Worm (Caenorhabditis elegans) whole organism, young adult: Measurements from ENCODE around the gene W05B10.3.

ENCODE experiments used
- B0019.2 ChIP-seq: fragments of 200-800 bp; sonication (Bioruptor generic); conservative IDR thresholded peaks from 2 replicates; pipeline ENCODE4 v1.3.6; 2022; ENCODE audit warnings: missing genetic modification reagents, missing genetic modification characterization, missing compliant biosample characterization
- B0336.3 ChIP-seq: fragments of 200-800 bp; sonication (Bioruptor generic); IDR thresholded peaks from 2 replicates; pipeline ENCODE4 v1.3.6; 2022; ENCODE audit warnings: missing genetic modification characterization, missing compliant biosample characterization
- F10E7.11 ChIP-seq: sonication (generic microtip); optimal IDR thresholded peaks from 2 replicates; lab custom pipeline; 2017; ENCODE audit warnings: mild to moderate bottlenecking, missing genetic modification characterization, moderate library complexity, missing compliant biosample characterization
- F33H1.4 ChIP-seq: fragments of 200-800 bp; sonication (Bioruptor generic); IDR thresholded peaks from 2 replicates; pipeline ENCODE4 v1.3.6; 2022; ENCODE audit warnings: missing genetic modification reagents, missing genetic modification characterization, missing compliant biosample characterization
- F49E8.2 ChIP-seq: sonication (generic microtip); optimal IDR thresholded peaks from 3 replicates; lab custom pipeline; 2017; ENCODE audit warnings: missing genetic modification characterization, mild to moderate bottlenecking, missing compliant biosample characterization, antibody characterized with exemption, moderate library complexity; ENCODE audit not compliant: insufficient read depth
- K11D2.4 ChIP-seq: fragments of 200-800 bp; sonication (Bioruptor generic); IDR thresholded peaks from 2 replicates; pipeline ENCODE4 v1.3.6; 2022; ENCODE audit warnings: missing genetic modification reagents, missing genetic modification characterization, missing compliant biosample characterization
- K12H6.12 ChIP-seq: fragments of 200-800 bp; sonication (Bioruptor generic); optimal IDR thresholded peaks from 2 replicates; lab custom pipeline; 2018; ENCODE audit warnings: mild to moderate bottlenecking, missing genetic modification characterization, missing compliant biosample characterization
- Y53G8AR.9 ChIP-seq: fragments of 200-800 bp; sonication (Bioruptor generic); conservative IDR thresholded peaks from 2 replicates; pipeline ENCODE4 v1.3.6; 2022; ENCODE audit warnings: missing genetic modification reagents, missing genetic modification characterization, missing compliant biosample characterization
- ZK185.1 ChIP-seq: sonication (generic microtip); optimal IDR thresholded peaks from 2 replicates; lab custom pipeline; 2016; ENCODE audit warnings: mild to moderate bottlenecking, missing genetic modification characterization, missing compliant biosample characterization; ENCODE audit not compliant: poor library complexity, severe bottlenecking
- ama-1 ChIP-seq, 3 experiments: fragments of 150-350 bp in 1 of 3; sonication (generic microtip) in 2 of 3; optimal IDR thresholded peaks; 2 replicates each; lab custom pipeline; 2014 to 2018; ENCODE audit warnings: missing biosample characterization in 2 of 3, missing genetic modification characterization in 2 of 3, missing genetic modification reagents in 2 of 3
- aptf-2 ChIP-seq: fragments of 200-800 bp; sonication (Bioruptor generic); conservative IDR thresholded peaks from 2 replicates; pipeline ENCODE4 v1.3.6; 2022; ENCODE audit warnings: missing genetic modification reagents, missing genetic modification characterization, missing compliant biosample characterization
- attf-3 ChIP-seq: fragments of 200-800 bp; sonication (Bioruptor generic); conservative IDR thresholded peaks from 2 replicates; pipeline ENCODE4 v1.3.6; 2022; ENCODE audit warnings: missing genetic modification reagents, missing genetic modification characterization, missing compliant biosample characterization
- attf-5 ChIP-seq: fragments of 200-800 bp; sonication (Bioruptor generic); optimal IDR thresholded peaks from 2 replicates; lab custom pipeline; 2018; ENCODE audit warnings: mild to moderate bottlenecking, missing genetic modification characterization, missing compliant biosample characterization
- cebp-1 ChIP-seq, 2 experiments: fragments of 200-800 bp in 1 of 2; sonication (Bioruptor generic) in 1 of 2; sonication (generic microtip) in 1 of 2; IDR thresholded peaks in 1 of 2; optimal IDR thresholded peaks in 1 of 2; 2 replicates each; pipeline versions ENCODE4 v1.3.6 to Lab custom; 2017 to 2022; ENCODE audit warnings: missing compliant biosample characterization in 2 of 2, missing genetic modification characterization in 2 of 2, mild to moderate bottlenecking in 1 of 2, missing genetic modification reagents in 1 of 2, moderate library complexity in 1 of 2
- chd-7 ChIP-seq: sonication (generic microtip); optimal IDR thresholded peaks from 2 replicates; lab custom pipeline; 2016; ENCODE audit warnings: mild to moderate bottlenecking, missing genetic modification characterization, moderate library complexity, missing compliant biosample characterization
- dox-1 ChIP-seq: fragments of 200-800 bp; sonication (Bioruptor generic); IDR thresholded peaks from 2 replicates; pipeline ENCODE4 v1.3.6; 2022; ENCODE audit warnings: missing genetic modification reagents, missing genetic modification characterization, missing compliant biosample characterization
- egl-44 ChIP-seq: fragments of 200-800 bp; sonication (Bioruptor generic); IDR thresholded peaks from 2 replicates; pipeline ENCODE4 v1.3.6; 2022; ENCODE audit warnings: missing genetic modification reagents, missing genetic modification characterization, missing compliant biosample characterization
- egrh-3 ChIP-seq: fragments of 200-800 bp; sonication (Bioruptor generic); IDR thresholded peaks from 2 replicates; pipeline ENCODE4 v1.3.6; 2022; ENCODE audit warnings: missing genetic modification reagents, missing genetic modification characterization, missing compliant biosample characterization
- ekl-4 ChIP-seq: fragments of 200-800 bp; sonication (Bioruptor generic); IDR thresholded peaks from 2 replicates; pipeline ENCODE4 v1.3.6; 2022; ENCODE audit warnings: missing genetic modification reagents, missing genetic modification characterization, missing compliant biosample characterization
- him-1 ChIP-seq: sonication (generic microtip); optimal IDR thresholded peaks from 2 replicates; lab custom pipeline; 2016; ENCODE audit warnings: missing genotype, missing genetic modification reagents, missing genetic modification characterization, missing compliant biosample characterization
- hlh-26 ChIP-seq: fragments of 200-800 bp; sonication (Bioruptor generic); conservative IDR thresholded peaks from 2 replicates; pipeline ENCODE4 v1.3.6; 2022; ENCODE audit warnings: missing genetic modification reagents, missing genetic modification characterization, missing compliant biosample characterization
- hmg-20 ChIP-seq: fragments of 200-800 bp; sonication (Bioruptor generic); IDR thresholded peaks from 2 replicates; pipeline ENCODE4 v1.3.6; 2022; ENCODE audit warnings: missing genetic modification reagents, missing genetic modification characterization, missing compliant biosample characterization
- hrde-1 ChIP-seq: sonication (generic microtip); optimal IDR thresholded peaks from 2 replicates; lab custom pipeline; 2016; ENCODE audit warnings: missing genetic modification characterization, mild to moderate bottlenecking, missing compliant biosample characterization, moderate library complexity, missing genotype, missing genetic modification reagents, borderline replicate concordance
- lag-1 ChIP-seq: fragments of 200-800 bp; sonication (Bioruptor generic); IDR thresholded peaks from 2 replicates; pipeline ENCODE4 v1.3.6; 2022; ENCODE audit warnings: missing genetic modification reagents, missing genetic modification characterization, missing compliant biosample characterization
- let-607 ChIP-seq, 2 experiments: fragments of 200-800 bp in 1 of 2; sonication (Bioruptor generic) in 1 of 2; sonication (generic microtip) in 1 of 2; optimal IDR thresholded peaks; 2 replicates each; lab custom pipeline; 2016 to 2018; ENCODE audit warnings: mild to moderate bottlenecking in 2 of 2, missing compliant biosample characterization in 2 of 2, missing genetic modification characterization in 2 of 2, moderate library complexity in 2 of 2, missing genotype in 1 of 2
- lin-35 ChIP-seq, 3 experiments: fragments of 150-350 bp in 2 of 3; sonication (generic microtip) in 1 of 3; optimal IDR thresholded peaks; 2 replicates each; lab custom pipeline; 2014 to 2018; ENCODE audit warnings: missing biosample characterization in 3 of 3, missing genetic modification characterization in 3 of 3, missing genetic modification reagents in 3 of 3
- lin-40 ChIP-seq: sonication (generic microtip); optimal IDR thresholded peaks from 2 replicates; lab custom pipeline; 2016; ENCODE audit warnings: missing genetic modification characterization, mild to moderate bottlenecking, missing compliant biosample characterization, missing genotype, missing genetic modification reagents
- lin-54 ChIP-seq: fragments of 200-800 bp; sonication (Bioruptor generic); optimal IDR thresholded peaks from 2 replicates; lab custom pipeline; 2018; ENCODE audit warnings: mild to moderate bottlenecking, missing genetic modification characterization, missing compliant biosample characterization
- madf-8 ChIP-seq: fragments of 200-800 bp; sonication (Bioruptor generic); conservative IDR thresholded peaks from 2 replicates; pipeline ENCODE4 v1.3.6; 2022; ENCODE audit warnings: missing genetic modification reagents, missing genetic modification characterization, missing compliant biosample characterization
- mcd-1 ChIP-seq: fragments of 200-800 bp; sonication (Bioruptor generic); IDR thresholded peaks from 2 replicates; pipeline ENCODE4 v1.3.6; 2022; ENCODE audit warnings: missing genetic modification reagents, missing genetic modification characterization, missing compliant biosample characterization
- mxl-1 ChIP-seq: sonication (generic microtip); optimal IDR thresholded peaks from 2 replicates; lab custom pipeline; 2016; ENCODE audit warnings: missing genetic modification characterization, missing compliant biosample characterization
- nfyb-1 ChIP-seq: fragments of 200-800 bp; sonication (Bioruptor generic); IDR thresholded peaks from 2 replicates; pipeline ENCODE4 v1.3.6; 2022; ENCODE audit warnings: missing genetic modification reagents, missing genetic modification characterization, missing compliant biosample characterization
- nhr-120 ChIP-seq: fragments of 200-800 bp; sonication (Bioruptor generic); IDR thresholded peaks from 2 replicates; pipeline ENCODE4 v1.3.6; 2022; ENCODE audit warnings: missing genetic modification characterization, missing compliant biosample characterization
- nhr-80 ChIP-seq: sonication (generic microtip); optimal IDR thresholded peaks from 2 replicates; lab custom pipeline; 2016; ENCODE audit warnings: missing genetic modification characterization, missing compliant biosample characterization
- nhr-90 ChIP-seq: sonication (generic microtip); optimal IDR thresholded peaks from 2 replicates; lab custom pipeline; 2016; ENCODE audit warnings: missing genotype, mild to moderate bottlenecking, missing genetic modification characterization, missing compliant biosample characterization
- repo-1 ChIP-seq: sonication (generic microtip); optimal IDR thresholded peaks from 2 replicates; lab custom pipeline; 2017; ENCODE audit warnings: mild to moderate bottlenecking, missing genetic modification characterization, missing compliant biosample characterization
- rpc-1 ChIP-seq, 2 experiments: fragments of 150-350 bp in 1 of 2; sonication (generic microtip) in 1 of 2; optimal IDR thresholded peaks; 2 replicates each; lab custom pipeline; 2014 to 2018; ENCODE audit warnings: missing biosample characterization in 1 of 2, missing genetic modification characterization in 1 of 2, missing genetic modification reagents in 1 of 2, missing genotype in 1 of 2
- sdz-38 ChIP-seq: sonication (generic microtip); optimal IDR thresholded peaks from 2 replicates; lab custom pipeline; 2016; ENCODE audit warnings: missing genotype, missing genetic modification characterization, missing compliant biosample characterization
- sea-2 ChIP-seq: fragments of 200-800 bp; sonication (Bioruptor generic); IDR thresholded peaks from 2 replicates; pipeline ENCODE4 v1.3.6; 2022; ENCODE audit warnings: missing genetic modification characterization, missing compliant biosample characterization
- snpc-1.1 ChIP-seq: sonication (generic microtip); optimal IDR thresholded peaks from 2 replicates; lab custom pipeline; 2017; ENCODE audit warnings: missing genetic modification characterization, mild to moderate bottlenecking, missing compliant biosample characterization, antibody characterized with exemption, moderate library complexity, missing genotype, missing genetic modification reagents; ENCODE audit not compliant: insufficient read depth
- somi-1 ChIP-seq: fragments of 200-800 bp; sonication (Bioruptor generic); optimal IDR thresholded peaks from 2 replicates; lab custom pipeline; 2018; ENCODE audit warnings: mild to moderate bottlenecking, missing genetic modification characterization, missing compliant biosample characterization
- sptf-2 ChIP-seq: fragments of 200-800 bp; sonication (Bioruptor generic); optimal IDR thresholded peaks from 2 replicates; lab custom pipeline; 2018; ENCODE audit warnings: mild to moderate bottlenecking, missing genetic modification characterization, missing compliant biosample characterization
- unc-62 ChIP-seq: fragments of 150-350 bp; optimal IDR thresholded peaks from 2 replicates; lab custom pipeline; 2014; ENCODE audit warnings: missing biosample characterization, missing genetic modification reagents, missing genetic modification characterization
- xnd-1 ChIP-seq: sonication (generic microtip); optimal IDR thresholded peaks from 2 replicates; lab custom pipeline; 2016; ENCODE audit warnings: missing genotype, missing genetic modification reagents, missing genetic modification characterization, missing compliant biosample characterization
- zfh-2 ChIP-seq: fragments of 200-800 bp; sonication (Bioruptor generic); conservative IDR thresholded peaks from 2 replicates; pipeline ENCODE4 v1.3.6; 2022; ENCODE audit warnings: missing genetic modification reagents, missing genetic modification characterization, missing compliant biosample characterization
- ztf-25 ChIP-seq: fragments of 200-800 bp; sonication (Bioruptor generic); IDR thresholded peaks from 2 replicates; pipeline ENCODE4 v1.3.6; 2022; ENCODE audit warnings: missing genetic modification reagents, missing genetic modification characterization, missing compliant biosample characterization

Gene W05B10.3

ce11 chrV:12659426-12659825 lies 2.1 kb downstream of the W05B10.3 start, which contains the start of gene ccch-3 (continued):
- TF ChIP-seq ZK185.1 (tag; lab: Kevin White, UChicago) (no peak), zfh-2 (GFP tag; lab: Robert Waterston, UW) (no peak), F49E8.2 (peak; percentile 20), K11D2.4 (GFP tag; lab: Robert Waterston, UW) (0 out of 2 replicates have a peak, but pooled peaks have one; percentile 27), lin-54 (GFP tag; lab: Kevin White, UChicago) (peak; percentile 83), egl-44 (peak; percentile 47; the same call in 1 of the 2 replicates), repo-1 (tag; lab: Kevin White, UChicago) (peak; percentile 1), lag-1 (GFP tag; lab: Robert Waterston, UW) (no peak), madf-8 (no peak), cebp-1 (GFP tag; IDR thresholded peaks at IDR 0.05; lab: Robert Waterston, UW) (no peak), cebp-1 (tag; optimal IDR thresholded peaks at IDR 0.05; lab: Kevin White, UChicago) (peak; percentile 72), mxl-1 (tag; lab: Kevin White, UChicago) (no peak), K12H6.12 (tag; lab: Kevin White, UChicago) (peak; percentile 5), chd-7 (tag; lab: Kevin White, UChicago) (peak; percentile 51), attf-5 (peak; percentile 80), Y53G8AR.9 (peak; percentile 84), nhr-120 (GFP tag; lab: Robert Waterston, UW) (no peak), F10E7.11 (tag; lab: Kevin White, UChicago) (no peak), aptf-2 (no peak), xnd-1 (tag; lab: Kevin White, UChicago) (no peak), sea-2 (GFP tag; lab: Robert Waterston, UW) (no peak), F33H1.4 (GFP tag; lab: Robert Waterston, UW) (peak; percentile 26), nfyb-1 (no peak; the same call in 1 of the 2 replicates), B0019.2 (no peak), hmg-20 (0 out of 2 replicates have a peak, but pooled peaks have one; percentile 10), nhr-90 (peak; percentile 39), ztf-25 (GFP tag; lab: Robert Waterston, UW) (no peak), somi-1 (peak; percentile 42), sptf-2 (peak; percentile 26), sdz-38 (no peak), egrh-3 (GFP tag; lab: Robert Waterston, UW) (no peak), ama-1 (optimal IDR thresholded peaks at IDR 0.05; lab: Kevin White, UChicago) (no peak), ama-1 (GFP tag; optimal IDR thresholded peaks at IDR 0.05; lab: Kevin White, UChicago) (no peak), attf-3 (GFP tag; lab: Robert Waterston, UW) (peak; percentile 68), nhr-80 (tag; lab: Kevin White, UChicago) (peak; percentile 53), snpc-1.1 (tag; lab: Kevin White, UChicago) (no peak), lin-40 (peak; percentile 70), lin-35 (GFP tag; optimal IDR thresholded peaks at IDR 0.05; lab: Kevin White, UChicago) (peak in 1 of 3 experiments; percentile 19), hlh-26 (GFP tag; lab: Robert Waterston, UW) (no peak), unc-62 (no peak), hrde-1 (tag; lab: Kevin White, UChicago) (peak; percentile 32), let-607 (tag; optimal IDR thresholded peaks at IDR 0.05; lab: Kevin White, UChicago) (peak; percentile 7 to 12), mcd-1 (GFP tag; lab: Robert Waterston, UW) (peak; percentile 64), B0336.3 (GFP tag; lab: Robert Waterston, UW) (peak; percentile 90), ekl-4 (GFP tag; lab: Robert Waterston, UW) (peak; percentile 83), dox-1 (GFP tag; lab: Robert Waterston, UW) (peak; percentile 72; the same call in 1 of the 2 replicates), him-1 (peak; percentile 31), rpc-1 (optimal IDR thresholded peaks at IDR 0.05; lab: Kevin White, UChicago) (no peak), rpc-1 (tag; optimal IDR thresholded peaks at IDR 0.05; lab: Kevin White, UChicago) (no peak)
